Fruit fly (Drosophila melanogaster) Kc167 (cell line): ENCODE results near the gene Grl40a.

ENCODE experiments used
- Sin3A ChIP-seq: fragments of >200 bp; optimal IDR thresholded peaks from 2 replicates; lab custom pipeline; 2018; ENCODE audit warnings: missing external identifiers
- h ChIP-seq: fragments of >200 bp; optimal IDR thresholded peaks from 3 replicates; lab custom pipeline; 2018; ENCODE audit warnings: missing external identifiers

DNA sequence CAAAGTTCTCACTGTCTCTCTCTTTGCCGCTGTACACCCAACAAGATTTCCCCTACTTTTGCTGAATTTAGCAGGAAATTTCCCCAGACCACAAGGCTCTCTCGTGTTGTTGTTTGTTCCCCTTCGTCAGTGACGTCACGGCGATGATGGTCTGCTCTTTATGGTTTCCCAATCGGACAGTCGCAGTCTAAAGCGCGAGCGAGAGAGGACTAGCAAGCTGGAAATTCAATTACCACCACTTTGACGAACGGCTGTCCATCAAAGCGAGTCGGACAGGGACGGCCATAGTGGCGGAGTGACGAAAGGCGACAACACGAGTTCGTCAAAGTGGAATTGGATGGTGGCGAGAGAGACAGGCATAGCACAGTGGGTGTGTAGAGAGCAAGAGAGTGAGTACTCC, 13.3 kb upstream of the Grl40a start:
- TF ChIP-seq h (no peak), Sin3A (lab: Kevin White, UChicago) (no peak)
